Fruit fly (Drosophila melanogaster) whole organism, embryonic: ENCODE measurements around the gene Rok.

ENCODE experiments used
- ATbp ChIP-seq: fragments of 200-800 bp; sonication (Bioruptor generic); optimal IDR thresholded peaks from 2 replicates; lab custom pipeline; 2017; ENCODE audit warnings: missing biosample characterization, mild to moderate bottlenecking, missing genetic modification characterization, missing genetic modification reagents
- Atf3 ChIP-seq: fragments of 200-800 bp; sonication (Bioruptor generic); optimal IDR thresholded peaks from 3 replicates; lab custom pipeline; 2016; ENCODE audit warnings: missing biosample characterization, missing genetic modification characterization
- BtbVII ChIP-seq: fragments of 200-800 bp; sonication (Bioruptor generic); optimal IDR thresholded peaks from 3 replicates; lab custom pipeline; 2017; ENCODE audit warnings: missing biosample characterization, mild to moderate bottlenecking, missing genetic modification characterization
- Bteb2 ChIP-seq: fragments of 200-800 bp; sonication (Bioruptor generic); optimal IDR thresholded peaks from 2 replicates; lab custom pipeline; 2016; ENCODE audit warnings: missing biosample characterization, missing genetic modification characterization
- CG10543 ChIP-seq: fragments of 200-800 bp; sonication (Bioruptor generic); optimal IDR thresholded peaks from 3 replicates; lab custom pipeline; 2017; ENCODE audit warnings: missing biosample characterization, mild to moderate bottlenecking, missing genetic modification characterization, moderate library complexity
- CG12299 ChIP-seq: fragments of 200-800 bp; sonication (Bioruptor generic); optimal IDR thresholded peaks from 2 replicates; lab custom pipeline; 2018; ENCODE audit warnings: missing biosample characterization, mild to moderate bottlenecking, missing genetic modification characterization
- CG1233 ChIP-seq: fragments of 200-800 bp; sonication (Bioruptor generic); optimal IDR thresholded peaks from 4 replicates; lab custom pipeline; 2018; ENCODE audit warnings: missing biosample characterization, mild to moderate bottlenecking, missing genetic modification characterization
- CG12769 ChIP-seq: fragments of 200-800 bp; sonication (Bioruptor generic); optimal IDR thresholded peaks from 2 replicates; lab custom pipeline; 2019; ENCODE audit warnings: missing biosample characterization, mild to moderate bottlenecking, missing genetic modification characterization, moderate library complexity
- CG13894 ChIP-seq: fragments of 200-800 bp; sonication (Bioruptor generic); optimal IDR thresholded peaks from 3 replicates; lab custom pipeline; 2018; ENCODE audit warnings: missing biosample characterization, mild to moderate bottlenecking, missing genetic modification characterization, moderate library complexity
- CG14050 ChIP-seq: fragments of 200-800 bp; sonication (Bioruptor generic); IDR thresholded peaks from 3 replicates; pipeline ENCODE4 v1.3.6; 2022; ENCODE audit warnings: missing biosample characterization, missing genetic modification characterization
- CG18599 ChIP-seq: fragments of 200-800 bp; sonication (Bioruptor generic); optimal IDR thresholded peaks from 3 replicates; lab custom pipeline; 2017; ENCODE audit warnings: missing biosample characterization, missing genetic modification characterization, mild to moderate bottlenecking, moderate library complexity, missing genetic modification reagents
- CG18619 ChIP-seq: fragments of 200-800 bp; sonication (Bioruptor generic); optimal IDR thresholded peaks from 3 replicates; lab custom pipeline; 2017; ENCODE audit warnings: missing biosample characterization, mild to moderate bottlenecking, missing genetic modification characterization
- CG4707 ChIP-seq: fragments of 200-800 bp; sonication (Bioruptor generic); optimal IDR thresholded peaks from 2 replicates; lab custom pipeline; 2018; ENCODE audit warnings: missing biosample characterization, mild to moderate bottlenecking, missing genetic modification characterization, moderate library complexity
- CG6254 ChIP-seq: fragments of 200-800 bp; sonication (Bioruptor generic); optimal IDR thresholded peaks from 3 replicates; lab custom pipeline; 2017; ENCODE audit warnings: mild to moderate bottlenecking, missing biosample characterization, missing genetic modification reagents, missing genetic modification characterization
- CG6813 ChIP-seq: fragments of 200-800 bp; sonication (Bioruptor generic); optimal IDR thresholded peaks from 2 replicates; lab custom pipeline; 2017; ENCODE audit warnings: missing biosample characterization, missing genetic modification characterization, mild to moderate bottlenecking, moderate library complexity, missing genetic modification reagents
- CG7839 ChIP-seq: fragments of 200-800 bp; sonication (Bioruptor generic); optimal IDR thresholded peaks from 3 replicates; lab custom pipeline; 2018; ENCODE audit warnings: missing biosample characterization, mild to moderate bottlenecking, missing genetic modification characterization, moderate library complexity
- D19A ChIP-seq: fragments of 200-800 bp; optimal IDR thresholded peaks from 3 replicates; lab custom pipeline; 2019; ENCODE audit warnings: missing biosample characterization, mild to moderate bottlenecking, missing genetic modification characterization, moderate library complexity
- Dip3 ChIP-seq: fragments of 200-800 bp; sonication (Bioruptor generic); optimal IDR thresholded peaks from 3 replicates; lab custom pipeline; 2016; ENCODE audit warnings: missing biosample characterization, missing genetic modification characterization
- Dll ChIP-seq: fragments of 200-800 bp; sonication (Bioruptor generic); IDR thresholded peaks from 4 replicates; pipeline ENCODE4 v1.3.6; 2022; ENCODE audit warnings: missing biosample characterization, missing genetic modification characterization; ENCODE audit not compliant: partially characterized antibody
- Fer2 ChIP-seq: fragments of 200-800 bp; sonication (Bioruptor generic); optimal IDR thresholded peaks from 2 replicates; lab custom pipeline; 2018; ENCODE audit warnings: missing biosample characterization, mild to moderate bottlenecking, missing genetic modification characterization, moderate library complexity
- HLH3B ChIP-seq: fragments of 200-800 bp; sonication (Bioruptor generic); IDR thresholded peaks from 2 replicates; pipeline ENCODE4 v1.3.6; 2022; ENCODE audit warnings: missing biosample characterization, missing genetic modification characterization
- Hmr ChIP-seq: fragments of 200-800 bp; sonication (Bioruptor generic); optimal IDR thresholded peaks from 3 replicates; lab custom pipeline; 2017; ENCODE audit warnings: mild to moderate bottlenecking, missing biosample characterization, missing genetic modification reagents, missing genetic modification characterization
- Hr3 ChIP-seq: fragments of 200-800 bp; sonication (Bioruptor generic); optimal IDR thresholded peaks from 3 replicates; lab custom pipeline; 2016; ENCODE audit warnings: missing biosample characterization, missing genetic modification characterization
- MTF-1 ChIP-seq: fragments of 200-800 bp; sonication (Bioruptor generic); optimal IDR thresholded peaks from 2 replicates; lab custom pipeline; 2018; ENCODE audit warnings: missing biosample characterization, mild to moderate bottlenecking, missing genetic modification characterization, borderline replicate concordance
- Med ChIP-seq: fragments of 200-800 bp; sonication (Bioruptor generic); peaks from one replicate; lab custom pipeline; 2016; ENCODE audit warnings: missing biosample characterization, missing genetic modification characterization, mild to moderate bottlenecking, inconsistent platforms, moderate library complexity
- Optix ChIP-seq: fragments of 200-800 bp; sonication (Bioruptor generic); IDR thresholded peaks from 3 replicates; pipeline ENCODE4 v1.3.6; 2022; ENCODE audit warnings: missing biosample characterization, missing genetic modification characterization
- Pdp1 ChIP-seq, 2 experiments: fragments of 200-800 bp; sonication (Bioruptor generic); optimal IDR thresholded peaks; 3 replicates each; lab custom pipeline; 2016; ENCODE audit warnings: missing biosample characterization in 2 of 2, missing genetic modification characterization in 2 of 2, mild to moderate bottlenecking in 1 of 2, moderate library complexity in 1 of 2
- Rx ChIP-seq: fragments of 200-800 bp; sonication (Bioruptor generic); IDR thresholded peaks from 2 replicates; pipeline ENCODE4 v1.3.6; 2022; ENCODE audit warnings: missing biosample characterization, missing genetic modification characterization
- bsh ChIP-seq, 2 experiments: fragments of 200-800 bp; sonication (Bioruptor generic); optimal IDR thresholded peaks; 2 replicates each; lab custom pipeline; 2017 to 2018; ENCODE audit warnings: mild to moderate bottlenecking in 2 of 2, missing biosample characterization in 2 of 2, missing genetic modification characterization in 2 of 2, moderate library complexity in 1 of 2
- cg ChIP-seq: fragments of 200-800 bp; sonication (Bioruptor generic); optimal IDR thresholded peaks from 3 replicates; lab custom pipeline; 2019; ENCODE audit warnings: missing biosample characterization, mild to moderate bottlenecking, missing genetic modification characterization, moderate library complexity
- dmrt99B ChIP-seq: fragments of 200-800 bp; sonication (Bioruptor generic); optimal IDR thresholded peaks from 2 replicates; lab custom pipeline; 2018; ENCODE audit warnings: missing biosample characterization, mild to moderate bottlenecking, missing genetic modification characterization, moderate library complexity
- dpn ChIP-seq, 2 experiments: fragments of 200-800 bp; sonication (Bioruptor generic); optimal IDR thresholded peaks; 3 replicates each; lab custom pipeline; 2016; ENCODE audit warnings: missing biosample characterization in 2 of 2, missing genetic modification characterization in 2 of 2
- fru ChIP-seq: fragments of >200 bp; optimal IDR thresholded peaks from 2 replicates; lab custom pipeline; 2017
- grau ChIP-seq: fragments of 200-800 bp; optimal IDR thresholded peaks from 3 replicates; lab custom pipeline; 2019; ENCODE audit warnings: missing biosample characterization, mild to moderate bottlenecking, missing genetic modification characterization, moderate library complexity
- hbn ChIP-seq: fragments of 200-800 bp; sonication (Bioruptor generic); IDR thresholded peaks from 2 replicates; pipeline ENCODE4 v1.3.6; 2022; ENCODE audit warnings: missing biosample characterization, missing genetic modification characterization; ENCODE audit not compliant: partially characterized antibody
- kni ChIP-seq: fragments of 200-800 bp; sonication (Bioruptor generic); optimal IDR thresholded peaks from 3 replicates; lab custom pipeline; 2017; ENCODE audit warnings: mild to moderate bottlenecking, missing biosample characterization, missing genetic modification reagents, missing genetic modification characterization
- nerfin-1 ChIP-seq: fragments of 200-800 bp; sonication (Bioruptor generic); optimal IDR thresholded peaks from 3 replicates; lab custom pipeline; 2019; ENCODE audit warnings: missing biosample characterization, mild to moderate bottlenecking, missing genetic modification characterization, moderate library complexity
- nom ChIP-seq: fragments of 200-800 bp; sonication (Bioruptor generic); optimal IDR thresholded peaks from 2 replicates; lab custom pipeline; 2017; ENCODE audit warnings: missing biosample characterization, missing genetic modification characterization, mild to moderate bottlenecking, moderate library complexity, missing genetic modification reagents
- oc ChIP-seq: fragments of 200-800 bp; sonication (Bioruptor generic); optimal IDR thresholded peaks from 2 replicates; lab custom pipeline; 2018; ENCODE audit warnings: missing biosample characterization, mild to moderate bottlenecking, missing genetic modification characterization, moderate library complexity
- ranshi ChIP-seq: fragments of 200-800 bp; sonication (Bioruptor generic); IDR thresholded peaks from 2 replicates; pipeline ENCODE4 v1.3.6; 2022; ENCODE audit warnings: missing biosample characterization, missing genetic modification characterization
- sd ChIP-seq: fragments of 200-800 bp; sonication (Bioruptor generic); optimal IDR thresholded peaks from 3 replicates; lab custom pipeline; 2018; ENCODE audit warnings: missing biosample characterization, mild to moderate bottlenecking, missing genetic modification characterization, moderate library complexity
- sens ChIP-seq: fragments of 200-800 bp; sonication (Bioruptor generic); peaks from one replicate; lab custom pipeline; 2016; ENCODE audit warnings: missing biosample characterization, missing genetic modification characterization
- slbo ChIP-seq: fragments of 200-800 bp; sonication (Bioruptor generic); IDR thresholded peaks from 2 replicates; pipeline ENCODE4 v1.3.6; 2022; ENCODE audit warnings: missing biosample characterization, missing genetic modification characterization
- slou ChIP-seq: fragments of 200-800 bp; sonication (Bioruptor generic); optimal IDR thresholded peaks from 3 replicates; lab custom pipeline; 2016; ENCODE audit warnings: missing biosample characterization, missing genetic modification characterization
- stc ChIP-seq: fragments of 200-800 bp; sonication (Bioruptor generic); IDR thresholded peaks from 2 replicates; pipeline ENCODE4 v1.3.6; 2022; ENCODE audit warnings: missing biosample characterization, missing genetic modification characterization
- vfl ChIP-seq: fragments of 200-800 bp; sonication (Bioruptor generic); optimal IDR thresholded peaks from 2 replicates; lab custom pipeline; 2016; ENCODE audit warnings: missing biosample characterization, missing genetic modification characterization
- wdn ChIP-seq: fragments of 200-800 bp; sonication (Bioruptor generic); IDR thresholded peaks from 2 replicates; pipeline ENCODE4 v1.3.6; 2022; ENCODE audit warnings: missing biosample characterization, missing genetic modification characterization
- z ChIP-seq: fragments of 200-800 bp; sonication (Bioruptor generic); IDR thresholded peaks from 3 replicates; pipeline ENCODE4 v1.3.6; 2022; ENCODE audit warnings: missing biosample characterization, missing genetic modification characterization

The Rok gene

dm6 chrX:16644535-16645131 lies 7.4 kb upstream of the Rok start (continued):
- TF ChIP-seq CG14050 (GFP tag; lab: Robert Waterston, UW) (peak; percentile 29; the same call in 2 of the 3 replicates), z (GFP tag; lab: Robert Waterston, UW) (0 out of 3 replicates have a peak, but pooled peaks have one; percentile 28), CG6813 (GFP tag; lab: Kevin White, UChicago) (peak; percentile 83), vfl (no peak), grau (tag; lab: Kevin White, UChicago) (peak; percentile 2), Rx (GFP tag; lab: Robert Waterston, UW) (no peak), fru (no peak), nom (GFP tag; lab: Kevin White, UChicago) (no peak), D19A (tag; lab: Kevin White, UChicago) (peak; percentile 41), Dll (GFP tag; lab: Robert Waterston, UW) (0 out of 4 replicates have a peak, but pooled peaks have one; percentile 14), CG6254 (GFP tag; lab: Kevin White, UChicago) (peak; percentile 48), BtbVII (GFP tag; lab: Kevin White, UChicago) (no peak), Optix (GFP tag; lab: Robert Waterston, UW) (no peak; the same call in 2 of the 3 replicates), CG4707 (peak; percentile 72), Hr3 (GFP tag; lab: Kevin White, UChicago) (no peak), bsh (GFP tag; optimal IDR thresholded peaks at IDR 0.05; lab: Kevin White, UChicago) (peak in 1 of 2 experiments; percentile 69), CG1233 (GFP tag; lab: Kevin White, UChicago) (peak; percentile 54), Dip3 (no peak), Atf3 (no peak), CG12299 (tag; lab: Kevin White, UChicago) (no peak), HLH3B (GFP tag; lab: Robert Waterston, UW) (peak; percentile 49; the same call in 1 of the 2 replicates), Hmr (GFP tag; lab: Kevin White, UChicago) (peak; percentile 19), CG7839 (tag; lab: Kevin White, UChicago) (no peak), CG18599 (GFP tag; lab: Kevin White, UChicago) (peak; percentile 39), nerfin-1 (tag; lab: Kevin White, UChicago) (no peak), wdn (GFP tag; lab: Robert Waterston, UW) (no peak), hbn (GFP tag; lab: Robert Waterston, UW) (no peak), Fer2 (tag; lab: Kevin White, UChicago) (no peak), kni (GFP tag; lab: Kevin White, UChicago) (peak; percentile 52), Bteb2 (GFP tag; lab: Kevin White, UChicago) (no peak), CG18619 (peak; percentile 45), dmrt99B (tag; lab: Kevin White, UChicago) (peak; percentile 43), MTF-1 (GFP tag; lab: Kevin White, UChicago) (peak; percentile 54), slou (GFP tag; lab: Kevin White, UChicago) (no peak), dpn (GFP tag; optimal IDR thresholded peaks at IDR 0.05; lab: Kevin White, UChicago) (no peak)
- TF ChIP-seq, all 482 proteins: peak for 174

- TF ChIP-seq slbo (GFP tag; lab: Robert Waterston, UW) = peak; percentile 6; the same call in 1 of the 2 replicates
- peak; percentile 70 for TF ChIP-seq oc (tag; lab: Kevin White, UChicago)
- TF ChIP-seq CG12769 (tag; lab: Kevin White, UChicago) = peak; percentile 7
- TF ChIP-seq ATbp (GFP tag; lab: Kevin White, UChicago) = peak; percentile 39
- TF ChIP-seq CG10543 (GFP tag; lab: Kevin White, UChicago) = peak; percentile 16
- TF ChIP-seq stc = peak; percentile 26; the same call in 1 of the 2 replicates
- TF ChIP-seq sd (tag; lab: Kevin White, UChicago) = peak; percentile 50
- TF ChIP-seq ranshi (GFP tag; lab: Robert Waterston, UW) = no peak
- no peak for TF ChIP-seq CG13894 (tag; lab: Kevin White, UChicago)
- TF ChIP-seq Hmr (GFP tag; lab: Kevin White, UChicago) = no peak
- TF ChIP-seq Pdp1 (GFP tag; optimal IDR thresholded peaks at IDR 0.05; lab: Kevin White, UChicago) = peak in 1 of 2 experiments; percentile 70
- peak; percentile 35 for TF ChIP-seq Med (GFP tag; lab: Kevin White, UChicago)
- peak; percentile 78 for TF ChIP-seq sens (GFP tag; lab: Kevin White, UChicago)
- 0 out of 2 replicates have a peak, but pooled peaks have one; percentile 16 for TF ChIP-seq HLH3B (GFP tag; lab: Robert Waterston, UW)
- TF ChIP-seq cg = peak; percentile 24
Measured at dm6 chrX:16643363-16643946, 6.2 kb upstream of the Rok start.
